Worm (Caenorhabditis elegans) whole organism, L4 larva: ENCODE data around the gene letm-1.

ENCODE experiments used
- D1046.2 ChIP-seq: fragments of 200-800 bp; sonication (Bioruptor generic); IDR thresholded peaks from 2 replicates; pipeline ENCODE4 v1.3.6; 2022; ENCODE audit warnings: missing genetic modification characterization, missing compliant biosample characterization
- F10B5.3 ChIP-seq: sonication (generic microtip); optimal IDR thresholded peaks from 2 replicates; lab custom pipeline; 2016; ENCODE audit warnings: mild to moderate bottlenecking, missing genetic modification characterization, missing compliant biosample characterization
- T26A8.4 ChIP-seq: fragments of 200-800 bp; sonication (Bioruptor generic); IDR thresholded peaks from 2 replicates; pipeline ENCODE4 v1.3.6; 2022; ENCODE audit warnings: missing genetic modification characterization, missing compliant biosample characterization
- Y105C5A.15 ChIP-seq: fragments of 200-800 bp; sonication (Bioruptor generic); IDR thresholded peaks from 2 replicates; pipeline ENCODE4 v1.3.6; 2022; ENCODE audit warnings: missing genetic modification characterization, missing compliant biosample characterization
- Y5F2A.4 ChIP-seq: fragments of 200-800 bp; sonication (Bioruptor generic); optimal IDR thresholded peaks from 2 replicates; lab custom pipeline; 2018; ENCODE audit warnings: mild to moderate bottlenecking, missing genetic modification characterization, missing compliant biosample characterization
- Y75B8A.6 ChIP-seq: fragments of 200-800 bp; sonication (Bioruptor generic); IDR thresholded peaks from 2 replicates; pipeline ENCODE4 v1.3.6; 2022; ENCODE audit warnings: missing genetic modification reagents, missing genetic modification characterization, missing compliant biosample characterization
- ZK337.2 ChIP-seq: fragments of 200-800 bp; sonication (Bioruptor generic); IDR thresholded peaks from 2 replicates; pipeline ENCODE4 v1.3.6; 2022; ENCODE audit warnings: missing genetic modification reagents, missing genetic modification characterization, missing compliant biosample characterization
- ZK546.5 ChIP-seq, 2 experiments: sonication (generic microtip); optimal IDR thresholded peaks; 2 replicates each; lab custom pipeline; 2017; ENCODE audit warnings: missing biosample characterization in 2 of 2, missing genetic modification characterization in 2 of 2
- arid-1 ChIP-seq: fragments of 200-800 bp; sonication (Bioruptor generic); conservative IDR thresholded peaks from 2 replicates; pipeline ENCODE4 v1.3.6; 2022; ENCODE audit warnings: missing genetic modification reagents, missing genetic modification characterization, missing compliant biosample characterization
- attf-4 ChIP-seq: sonication (generic microtip); optimal IDR thresholded peaks from 3 replicates; lab custom pipeline; 2017; ENCODE audit warnings: missing biosample characterization, missing genetic modification characterization
- ceh-20 ChIP-seq: fragments of 200-800 bp; sonication (Bioruptor generic); IDR thresholded peaks from 2 replicates; pipeline ENCODE4 v1.3.6; 2022; ENCODE audit warnings: missing genetic modification reagents, missing genetic modification characterization, missing compliant biosample characterization
- ceh-32 ChIP-seq: sonication (generic microtip); optimal IDR thresholded peaks from 2 replicates; lab custom pipeline; 2016; ENCODE audit warnings: mild to moderate bottlenecking, missing genetic modification characterization, missing compliant biosample characterization; ENCODE audit not compliant: poor library complexity
- ces-1 ChIP-seq: fragments of 150-350 bp; sonication (generic microtip); optimal IDR thresholded peaks from 4 replicates; lab custom pipeline; 2014; ENCODE audit warnings: missing biosample characterization, missing genetic modification reagents, missing genetic modification characterization
- ctbp-1 ChIP-seq: fragments of 200-800 bp; sonication (Bioruptor generic); IDR thresholded peaks from 2 replicates; pipeline ENCODE4 v1.3.6; 2022; ENCODE audit warnings: missing genetic modification reagents, missing genetic modification characterization, missing compliant biosample characterization
- dpl-1 ChIP-seq: fragments of 150-350 bp; optimal IDR thresholded peaks from 2 replicates; lab custom pipeline; 2014; ENCODE audit warnings: missing biosample characterization, missing genetic modification reagents, missing genetic modification characterization
- egl-27 ChIP-seq: sonication (generic microtip); optimal IDR thresholded peaks from 3 replicates; lab custom pipeline; 2017; ENCODE audit warnings: missing biosample characterization, missing genetic modification reagents, missing genetic modification characterization
- fkh-10 ChIP-seq: fragments of 150-350 bp; optimal IDR thresholded peaks from 2 replicates; lab custom pipeline; 2014; ENCODE audit warnings: missing biosample characterization, missing genetic modification reagents, missing genetic modification characterization
- gei-8 ChIP-seq: fragments of 200-800 bp; sonication (Bioruptor generic); optimal IDR thresholded peaks from 2 replicates; lab custom pipeline; 2018; ENCODE audit warnings: mild to moderate bottlenecking, missing genetic modification characterization, missing compliant biosample characterization
- hlh-11 ChIP-seq: fragments of 200-800 bp; sonication (Bioruptor generic); optimal IDR thresholded peaks from 2 replicates; lab custom pipeline; 2018; ENCODE audit warnings: mild to moderate bottlenecking, missing genetic modification characterization, missing compliant biosample characterization
- hlh-30 ChIP-seq: sonication (generic microtip); optimal IDR thresholded peaks from 2 replicates; lab custom pipeline; 2017; ENCODE audit warnings: antibody characterized with exemption, mild to moderate bottlenecking, missing genetic modification characterization, missing compliant biosample characterization; ENCODE audit not compliant: insufficient read depth
- hmg-1.1 ChIP-seq: fragments of 200-800 bp; sonication (Bioruptor generic); IDR thresholded peaks from 2 replicates; pipeline ENCODE4 v1.3.6; 2022; ENCODE audit warnings: missing genetic modification reagents, missing genetic modification characterization, missing compliant biosample characterization
- lin-1 ChIP-seq: fragments of 200-800 bp; sonication (Bioruptor generic); IDR thresholded peaks from 2 replicates; pipeline ENCODE4 v1.3.6; 2022; ENCODE audit warnings: missing genetic modification reagents, missing genetic modification characterization, missing compliant biosample characterization
- lir-3 ChIP-seq: sonication (generic microtip); optimal IDR thresholded peaks from 2 replicates; lab custom pipeline; 2016; ENCODE audit warnings: mild to moderate bottlenecking, missing genetic modification characterization, missing compliant biosample characterization
- lsy-2 ChIP-seq, 2 experiments: fragments of 150-350 bp in 1 of 2; sonication (generic microtip) in 1 of 2; optimal IDR thresholded peaks; 2 replicates each; lab custom pipeline; 2014 to 2017; ENCODE audit warnings: missing biosample characterization in 2 of 2, missing genetic modification characterization in 2 of 2
- madf-5 ChIP-seq, 2 experiments: fragments of 200-800 bp; sonication (Bioruptor generic); IDR thresholded peaks; 2 replicates each; pipeline ENCODE4 v1.3.6; 2022; ENCODE audit warnings: missing compliant biosample characterization in 2 of 2, missing genetic modification characterization in 2 of 2
- madf-9 ChIP-seq: fragments of 200-800 bp; sonication (Bioruptor generic); conservative IDR thresholded peaks from 2 replicates; pipeline ENCODE4 v1.3.6; 2022; ENCODE audit warnings: missing genetic modification reagents, missing genetic modification characterization, missing compliant biosample characterization
- mdl-1 ChIP-seq, 2 experiments: fragments of 150-350 bp in 1 of 2; sonication (generic microtip) in 1 of 2; optimal IDR thresholded peaks; 2 replicates each; lab custom pipeline; 2014 to 2017; ENCODE audit warnings: missing biosample characterization in 2 of 2, missing genetic modification characterization in 2 of 2
- mdt-29 ChIP-seq: fragments of 200-800 bp; sonication (Bioruptor generic); IDR thresholded peaks from 2 replicates; pipeline ENCODE4 v1.3.6; 2022; ENCODE audit warnings: missing genetic modification reagents, missing genetic modification characterization, missing compliant biosample characterization
- mep-1 ChIP-seq: fragments of 150-350 bp; sonication (generic microtip); optimal IDR thresholded peaks from 3 replicates; lab custom pipeline; 2014; ENCODE audit warnings: missing biosample characterization, missing genetic modification characterization
- mes-2 ChIP-seq: sonication (generic microtip); optimal IDR thresholded peaks from 2 replicates; lab custom pipeline; 2016; ENCODE audit warnings: missing genotype, mild to moderate bottlenecking, missing genetic modification characterization, missing compliant biosample characterization; ENCODE audit not compliant: poor library complexity, severe bottlenecking
- nhr-10 ChIP-seq: fragments of 150-350 bp; optimal IDR thresholded peaks from 2 replicates; lab custom pipeline; 2014; ENCODE audit warnings: missing biosample characterization, missing genetic modification characterization
- nhr-102 ChIP-seq: sonication (generic microtip); optimal IDR thresholded peaks from 2 replicates; lab custom pipeline; 2016; ENCODE audit warnings: mild to moderate bottlenecking, missing genetic modification characterization, moderate library complexity, missing compliant biosample characterization
- nhr-111 ChIP-seq: fragments of 200-800 bp; sonication (Bioruptor generic); optimal IDR thresholded peaks from 2 replicates; lab custom pipeline; 2018; ENCODE audit warnings: mild to moderate bottlenecking, missing genetic modification characterization, missing compliant biosample characterization
- nhr-25 ChIP-seq: sonication (generic microtip); optimal IDR thresholded peaks from 2 replicates; lab custom pipeline; 2017; ENCODE audit warnings: missing genetic modification characterization, mild to moderate bottlenecking, missing compliant biosample characterization, antibody characterized with exemption, moderate library complexity, borderline replicate concordance; ENCODE audit not compliant: insufficient read depth
- nhr-42 ChIP-seq: fragments of 200-800 bp; sonication (Bioruptor generic); IDR thresholded peaks from 2 replicates; pipeline ENCODE4 v1.3.6; 2022; ENCODE audit warnings: missing genetic modification characterization, missing compliant biosample characterization
- nhr-76 ChIP-seq: fragments of 150-350 bp; optimal IDR thresholded peaks from 2 replicates; lab custom pipeline; 2014; ENCODE audit warnings: missing biosample characterization, missing genetic modification characterization
- php-3 ChIP-seq: fragments of 200-800 bp; sonication (Bioruptor generic); IDR thresholded peaks from 2 replicates; pipeline ENCODE4 v1.3.6; 2022; ENCODE audit warnings: missing genetic modification reagents, missing genetic modification characterization, missing compliant biosample characterization
- snpc-1.2 ChIP-seq: fragments of 200-800 bp; sonication (Bioruptor generic); IDR thresholded peaks from 2 replicates; pipeline ENCODE4 v1.3.6; 2022; ENCODE audit warnings: missing genetic modification reagents, missing genetic modification characterization, missing compliant biosample characterization
- spr-3 ChIP-seq: fragments of 200-800 bp; sonication (Bioruptor generic); optimal IDR thresholded peaks from 2 replicates; lab custom pipeline; 2018; ENCODE audit warnings: mild to moderate bottlenecking, missing genetic modification characterization, missing compliant biosample characterization
- tag-97 ChIP-seq: fragments of 200-800 bp; sonication (Bioruptor generic); IDR thresholded peaks from 2 replicates; pipeline ENCODE4 v1.3.6; 2022; ENCODE audit warnings: missing genetic modification characterization, missing compliant biosample characterization
- unc-130 ChIP-seq: sonication (generic microtip); optimal IDR thresholded peaks from 2 replicates; lab custom pipeline; 2016; ENCODE audit warnings: missing genetic modification reagents, missing genetic modification characterization, missing compliant biosample characterization
- unc-39 ChIP-seq: sonication (generic microtip); optimal IDR thresholded peaks from 2 replicates; lab custom pipeline; 2017; ENCODE audit warnings: missing biosample characterization, missing genetic modification characterization
- unc-62 ChIP-seq, 3 experiments: fragments of 150-350 bp in 1 of 3; sonication (generic microtip); optimal IDR thresholded peaks in 2 of 3; peaks in 1 of 3; 1 replicate in 1 of 3; 2 replicates in 2 of 3; lab custom pipeline; 2014 to 2017; ENCODE audit warnings: missing biosample characterization in 3 of 3, missing genetic modification characterization in 3 of 3, missing genetic modification reagents in 3 of 3, missing genotype in 1 of 3
- vab-7 ChIP-seq: fragments of 200-800 bp; sonication (Bioruptor generic); IDR thresholded peaks from 2 replicates; pipeline ENCODE4 v1.3.6; 2022; ENCODE audit warnings: missing genetic modification reagents, missing genetic modification characterization, missing compliant biosample characterization
- zfp-3 ChIP-seq: fragments of 200-800 bp; sonication (Bioruptor generic); conservative IDR thresholded peaks from 2 replicates; pipeline ENCODE4 v1.3.6; 2022; ENCODE audit warnings: missing genetic modification reagents, missing genetic modification characterization, missing compliant biosample characterization
- zip-11 ChIP-seq: fragments of 200-800 bp; sonication (Bioruptor generic); IDR thresholded peaks from 2 replicates; pipeline ENCODE4 v1.3.6; 2022; ENCODE audit warnings: missing genetic modification characterization, missing compliant biosample characterization
- ztf-11 ChIP-seq: fragments of 150-350 bp; optimal IDR thresholded peaks from 2 replicates; lab custom pipeline; 2014; ENCODE audit warnings: missing biosample characterization, missing genetic modification characterization
- ztf-7 ChIP-seq: fragments of 150-350 bp; optimal IDR thresholded peaks from 2 replicates; lab custom pipeline; 2014; ENCODE audit warnings: missing biosample characterization, missing genetic modification characterization

Gene letm-1

DNA sequence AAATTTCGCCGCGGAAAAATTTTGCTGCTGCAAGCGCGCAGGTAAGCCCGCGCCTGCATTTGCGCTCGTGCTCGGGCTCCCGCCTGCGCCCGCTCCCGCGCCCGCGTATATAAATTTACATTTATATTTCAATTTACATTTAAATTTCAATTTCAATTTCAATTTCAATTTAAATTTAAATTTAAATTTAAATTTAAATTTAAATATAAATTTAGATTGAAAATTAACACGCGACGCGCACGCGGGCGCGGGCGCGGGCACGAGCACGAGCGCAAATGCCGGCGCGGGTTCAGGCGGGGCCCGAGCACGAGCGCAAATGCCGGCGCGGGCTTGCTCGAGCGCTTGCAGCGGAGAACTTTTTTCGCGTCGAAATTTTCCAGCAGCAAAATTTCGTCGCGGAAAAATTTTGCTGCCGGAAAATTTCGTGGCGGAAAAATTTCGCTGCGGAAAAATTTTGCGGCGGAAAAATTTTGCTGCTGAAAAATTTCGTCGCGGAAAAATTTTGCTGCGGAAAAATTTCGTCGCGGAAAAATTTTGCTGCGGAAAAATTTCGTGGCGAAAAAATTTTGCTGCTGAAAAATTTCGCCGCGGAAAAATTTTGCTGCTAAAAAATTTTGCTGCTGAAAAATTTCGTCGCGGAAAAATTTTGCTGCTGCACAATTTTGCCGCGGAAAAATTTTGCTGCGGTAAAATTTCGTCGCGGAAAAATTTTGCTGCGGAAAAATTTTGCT, 15.0 kb upstream of the letm-1 start (continued):
- TF ChIP-seq nhr-102 (no peak), snpc-1.2 (GFP tag; lab: Robert Waterston, UW) (peak; percentile 38; the same call in 1 of the 2 replicates), mes-2 (no peak), php-3 (GFP tag; lab: Robert Waterston, UW) (peak; percentile 30; the same call in 1 of the 2 replicates), zfp-3 (GFP tag; lab: Robert Waterston, UW) (no peak), attf-4 (tag; lab: Kevin White, UChicago) (no peak), dpl-1 (no peak), ZK546.5 (tag; optimal IDR thresholded peaks at IDR 0.05; lab: Kevin White, UChicago) (no peak), ZK337.2 (peak; percentile 24; the same call in 1 of the 2 replicates), Y5F2A.4 (GFP tag; lab: Kevin White, UChicago) (no peak), ceh-32 (tag; lab: Kevin White, UChicago) (no peak), ztf-7 (no peak), ztf-11 (tag; lab: Kevin White, UChicago) (no peak), tag-97 (GFP tag; lab: Robert Waterston, UW) (peak; percentile 78; the same call in 1 of the 2 replicates), nhr-76 (tag; lab: Kevin White, UChicago) (no peak), arid-1 (GFP tag; lab: Robert Waterston, UW) (no peak), mdl-1 (tag; optimal IDR thresholded peaks at IDR 0.05; lab: Kevin White, UChicago) (no peak), hlh-30 (no peak), D1046.2 (GFP tag; lab: Robert Waterston, UW) (peak; percentile 74; the same call in 1 of the 2 replicates), T26A8.4 (GFP tag; lab: Robert Waterston, UW) (no peak), madf-9 (GFP tag; lab: Robert Waterston, UW) (0 out of 2 replicates have a peak, but pooled peaks have one; percentile 24), lin-1 (GFP tag; lab: Robert Waterston, UW) (0 out of 2 replicates have a peak, but pooled peaks have one; percentile 8), gei-8 (GFP tag; lab: Kevin White, UChicago) (no peak), ces-1 (GFP tag; lab: Kevin White, UChicago) (no peak), lir-3 (no peak), Y75B8A.6 (GFP tag; lab: Robert Waterston, UW) (peak; percentile 46; the same call in 1 of the 2 replicates), ctbp-1 (0 out of 2 replicates have a peak, but pooled peaks have one; percentile 58), F10B5.3 (tag; lab: Kevin White, UChicago) (no peak), nhr-10 (tag; lab: Kevin White, UChicago) (no peak), madf-5 (GFP tag; IDR thresholded peaks at IDR 0.05; lab: Robert Waterston, UW) (peak in 1 of 2 experiments; percentile 81; a peak in 2 of 4 replicates), nhr-111 (GFP tag; lab: Kevin White, UChicago) (no peak), mdt-29 (GFP tag; lab: Robert Waterston, UW) (no peak), ceh-20 (no peak), nhr-25 (tag; lab: Kevin White, UChicago) (no peak), hlh-11 (tag; lab: Kevin White, UChicago) (no peak), unc-130 (GFP tag; lab: Kevin White, UChicago) (no peak), Y105C5A.15 (GFP tag; lab: Robert Waterston, UW) (no peak), hmg-1.1 (GFP tag; lab: Robert Waterston, UW) (no peak), nhr-42 (peak; percentile 40; the same call in 1 of the 2 replicates), fkh-10 (GFP tag; lab: Kevin White, UChicago) (no peak), unc-62 (GFP tag; optimal IDR thresholded peaks at IDR 0.05 in 1 of 2; lab: Kevin White, UChicago) (no peak), unc-62 (tag; optimal IDR thresholded peaks at IDR 0.05; lab: Kevin White, UChicago) (no peak), mep-1 (no peak), spr-3 (GFP tag; lab: Kevin White, UChicago) (no peak), lsy-2 (tag; optimal IDR thresholded peaks at IDR 0.05; lab: Kevin White, UChicago) (no peak), unc-39 (tag; lab: Kevin White, UChicago) (no peak), zip-11 (GFP tag; lab: Robert Waterston, UW) (no peak; the same call in 1 of the 2 replicates), vab-7 (GFP tag; lab: Robert Waterston, UW) (peak; percentile 47; the same call in 1 of the 2 replicates), egl-27 (tag; lab: Kevin White, UChicago) (no peak)
